Fruit fly (Drosophila melanogaster): ENCODE results near the gene CG12516.

CG12516 gene

DNA sequence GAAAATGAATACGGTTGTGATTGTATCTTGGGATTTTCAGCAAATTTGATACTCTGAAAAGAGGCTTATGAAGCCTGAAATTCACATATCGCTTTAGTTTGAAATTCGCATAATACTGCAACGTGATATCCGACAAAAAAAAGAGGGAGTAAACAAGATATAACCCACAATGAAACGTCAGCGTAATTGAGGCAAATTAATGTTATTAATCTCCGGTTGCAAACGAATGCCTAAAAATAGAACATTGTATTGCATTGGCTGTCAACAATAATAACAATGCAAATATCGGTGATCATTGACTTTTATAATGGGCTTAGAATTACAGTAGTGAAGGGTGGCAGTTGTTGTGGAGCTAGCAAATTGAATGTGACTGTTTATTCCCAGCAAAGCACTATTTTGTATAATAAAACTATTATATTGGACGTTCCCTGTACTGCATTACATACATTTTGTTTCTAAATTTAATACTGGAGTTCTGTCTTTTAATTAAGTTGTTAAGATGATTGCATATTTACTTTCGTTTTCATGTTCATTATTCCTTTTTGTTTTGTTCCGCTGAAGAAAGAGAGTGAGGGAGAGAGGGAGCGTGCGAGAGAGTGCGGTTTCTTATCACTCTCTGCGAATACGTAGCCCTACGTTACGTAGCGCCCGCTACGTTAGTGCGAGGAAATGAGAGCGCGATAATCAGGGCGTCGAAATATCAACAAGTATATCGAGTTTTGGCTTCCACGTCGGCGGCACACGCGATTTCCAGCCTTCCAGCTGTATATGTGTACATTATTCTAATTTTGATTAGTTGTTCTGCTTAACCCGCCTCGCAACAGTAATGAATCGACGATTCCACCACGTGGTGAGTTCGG, 26.1 kb upstream of the CG12516 start:
- TF ChIP-seq EcR (GFP tag; optimal IDR thresholded peaks at IDR 0.05) (no peak), usp (GFP tag; optimal IDR thresholded peaks at IDR 0.05) (no peak), pan (optimal IDR thresholded peaks at IDR 0.05) (no peak), Dll (optimal IDR thresholded peaks at IDR 0.05) (no peak), CG8478 (optimal IDR thresholded peaks at IDR 0.05) (no peak), psq (optimal IDR thresholded peaks at IDR 0.05) (no peak)

DNA sequence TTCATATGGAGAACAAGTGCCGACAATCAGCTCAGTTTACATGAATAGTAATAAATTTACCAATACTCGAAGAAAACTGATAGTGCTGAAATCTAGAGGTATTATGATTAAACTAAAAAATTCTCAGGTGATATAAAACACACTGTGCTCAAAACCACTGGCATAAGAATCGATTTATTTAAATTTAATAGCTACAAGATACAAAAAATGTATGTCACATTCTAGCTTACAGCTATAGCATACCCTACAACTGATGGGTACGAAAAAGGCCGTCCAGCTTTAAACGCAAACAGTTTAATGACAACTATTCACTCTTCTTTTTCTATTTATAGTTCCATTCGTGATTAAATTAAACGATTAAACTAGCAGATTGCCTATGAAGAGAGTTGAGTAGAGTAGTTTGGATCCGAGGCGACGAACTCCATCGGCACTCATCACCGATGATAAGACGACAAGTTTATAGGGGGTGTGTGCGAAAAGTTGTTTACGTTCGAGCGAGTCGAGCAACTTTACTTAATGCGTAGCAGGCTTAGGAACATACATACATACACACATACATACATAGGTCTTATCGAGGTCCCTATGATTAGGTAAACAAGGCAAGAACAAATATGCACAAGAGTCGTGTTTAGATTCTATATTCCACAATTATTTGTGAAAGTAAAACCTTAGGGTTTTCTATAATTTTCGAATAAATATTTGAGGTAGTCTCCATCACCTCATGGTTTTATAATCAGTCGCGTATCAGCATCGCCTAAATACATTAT, 24.6 kb upstream of the CG12516 start:
- TF ChIP-seq psq (optimal IDR thresholded peaks at IDR 0.05) (no peak), CG8478 (optimal IDR thresholded peaks at IDR 0.05) (no peak), EcR (GFP tag; optimal IDR thresholded peaks at IDR 0.05) (no peak), usp (GFP tag; optimal IDR thresholded peaks at IDR 0.05) (no peak), pan (optimal IDR thresholded peaks at IDR 0.05) (no peak), Dll (optimal IDR thresholded peaks at IDR 0.05) (no peak)

DNA sequence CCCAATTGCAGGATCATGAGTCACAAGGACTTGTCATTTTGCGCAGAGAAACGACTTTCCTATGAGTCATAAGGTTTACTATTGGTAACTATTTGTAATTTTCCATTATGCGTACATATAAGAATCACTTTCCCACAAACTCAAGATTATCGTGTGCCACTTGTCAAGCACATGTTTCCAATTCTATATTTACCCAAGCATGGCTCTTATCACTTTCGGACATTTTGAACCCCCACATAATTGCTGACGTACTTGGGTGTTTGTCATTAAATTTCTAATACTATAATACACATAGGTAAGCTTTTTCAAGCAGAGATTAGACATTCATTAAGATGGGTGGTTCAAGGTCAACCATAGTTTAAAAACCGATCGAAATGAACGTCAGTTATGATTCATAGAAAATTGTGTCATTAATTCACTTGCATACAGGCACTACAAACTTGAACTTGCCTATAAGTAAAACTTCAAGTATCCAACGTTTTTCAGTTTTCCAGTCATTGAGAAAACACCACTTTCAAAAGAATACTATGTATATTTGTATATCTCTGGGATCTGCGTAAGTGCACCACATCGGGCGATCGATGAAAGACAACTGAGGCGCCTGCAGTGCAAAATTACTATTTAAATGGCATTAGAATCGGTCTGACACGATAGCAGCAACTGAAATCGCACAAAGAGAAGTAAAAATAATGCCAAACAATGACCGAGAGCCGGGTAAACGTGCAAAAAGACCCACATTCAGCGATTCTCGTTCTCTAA, 23.5 kb upstream of the CG12516 start:
- no peak for TF ChIP-seq usp (GFP tag; optimal IDR thresholded peaks at IDR 0.05)

DNA sequence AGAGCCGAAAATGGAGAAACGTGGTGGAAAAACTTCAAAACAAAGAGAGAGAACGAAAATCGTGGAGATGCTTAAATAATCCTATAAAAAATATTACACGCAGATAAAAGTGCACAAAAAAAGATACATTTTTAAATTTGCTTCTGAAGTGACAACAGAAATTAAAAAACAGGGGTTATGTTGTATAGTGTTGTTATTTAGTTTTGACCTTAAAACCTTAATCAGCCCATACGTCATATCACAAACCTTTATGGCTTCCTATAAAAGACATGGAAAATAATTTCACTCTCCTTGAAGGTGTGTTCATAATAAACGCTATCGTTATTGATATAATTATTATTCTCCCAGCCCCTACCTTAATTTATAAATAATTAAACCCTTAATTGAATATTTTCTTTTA, 22.7 kb upstream of the CG12516 start:
- no peak for TF ChIP-seq EcR (GFP tag; optimal IDR thresholded peaks at IDR 0.05)

DNA sequence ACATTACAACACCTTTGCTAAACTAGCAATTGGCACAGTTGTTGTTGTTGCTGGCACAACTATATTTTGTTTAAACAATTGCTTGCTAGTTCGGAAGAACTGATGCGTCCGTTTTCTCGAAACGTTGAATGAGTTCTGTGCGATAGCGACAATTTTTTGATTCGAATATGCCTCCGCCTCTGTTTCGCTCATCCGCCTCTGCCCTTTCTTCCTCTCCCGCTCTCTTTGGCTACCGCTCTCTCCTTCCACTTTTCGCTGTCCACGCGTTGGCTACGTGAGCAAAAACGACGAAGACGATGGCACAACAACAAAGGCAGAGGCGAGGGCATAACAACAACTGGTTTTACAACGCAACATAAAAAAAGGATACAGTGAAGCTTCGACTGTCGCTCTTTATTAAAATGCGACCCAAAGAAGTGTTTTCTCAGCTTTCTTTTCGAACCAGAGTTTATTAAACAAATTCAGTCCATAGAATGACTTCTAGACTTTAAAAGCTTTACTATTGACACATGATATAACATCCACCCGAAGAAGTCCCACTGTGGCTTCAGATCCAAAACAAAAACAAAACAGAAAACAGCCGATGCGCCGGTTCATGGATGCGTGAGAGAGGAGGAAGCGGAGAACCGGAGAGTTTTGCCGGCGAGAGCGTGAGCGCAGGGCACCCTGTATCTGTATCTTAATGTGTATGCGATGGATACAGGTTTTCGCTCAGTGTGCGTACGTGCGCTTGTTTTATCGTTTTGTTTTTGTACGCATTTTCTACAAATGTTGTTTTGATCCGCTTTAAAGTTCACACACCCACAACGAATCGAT, 22.0 kb upstream of the CG12516 start:
- TF ChIP-seq EcR (GFP tag; optimal IDR thresholded peaks at IDR 0.05) (no peak), psq (optimal IDR thresholded peaks at IDR 0.05) (no peak), CG8478 (optimal IDR thresholded peaks at IDR 0.05) (no peak), usp (GFP tag; optimal IDR thresholded peaks at IDR 0.05) (no peak), pan (optimal IDR thresholded peaks at IDR 0.05) (no peak), Dll (optimal IDR thresholded peaks at IDR 0.05) (no peak)

DNA sequence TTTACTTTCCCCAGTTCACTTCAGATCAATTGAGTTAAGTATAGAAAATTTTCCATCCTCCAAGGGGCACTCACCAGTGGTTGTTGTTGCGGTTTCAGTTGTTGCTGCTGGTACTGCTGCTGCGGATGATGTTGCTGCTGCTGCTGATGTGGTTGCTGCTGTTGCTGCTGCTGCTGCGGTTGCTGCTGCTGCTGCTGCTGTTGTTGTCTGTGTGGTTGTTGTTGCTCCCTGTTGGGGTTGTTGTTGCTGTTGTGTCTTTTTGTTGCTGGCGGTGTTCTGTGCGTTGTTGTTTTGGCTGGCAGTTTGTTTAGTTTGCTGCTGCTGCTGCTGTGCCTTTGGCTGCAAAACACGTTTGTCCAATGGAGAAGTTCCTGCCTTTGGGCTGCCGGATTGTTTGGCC, 21.0 kb upstream of the CG12516 start:
- TF ChIP-seq pan (optimal IDR thresholded peaks at IDR 0.05): no peak
- no peak for TF ChIP-seq usp (GFP tag; optimal IDR thresholded peaks at IDR 0.05)
- TF ChIP-seq CG8478 (optimal IDR thresholded peaks at IDR 0.05): no peak
- TF ChIP-seq psq (optimal IDR thresholded peaks at IDR 0.05): no peak
- no peak for TF ChIP-seq Dll (optimal IDR thresholded peaks at IDR 0.05)
- no peak for TF ChIP-seq EcR (GFP tag; optimal IDR thresholded peaks at IDR 0.05)

DNA sequence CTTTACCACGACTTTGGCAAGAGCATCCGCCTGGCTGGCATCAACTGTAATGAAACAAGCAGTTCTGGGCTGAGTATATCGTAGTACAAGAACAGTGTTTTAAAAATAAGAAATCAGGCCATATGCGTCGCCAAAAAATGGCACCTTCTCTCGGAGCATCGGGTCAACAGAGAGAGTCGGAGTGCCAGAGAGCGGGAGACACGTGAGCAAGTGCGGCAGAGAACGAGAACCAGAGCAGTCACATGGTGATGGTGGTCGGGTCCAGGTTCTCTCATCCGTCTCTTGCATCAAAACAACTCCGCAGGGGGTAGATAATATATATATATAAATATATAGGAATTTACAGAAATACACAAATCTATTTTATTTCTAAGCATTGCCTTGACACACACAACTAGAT, 20.4 kb upstream of the CG12516 start:
- TF ChIP-seq usp (GFP tag; optimal IDR thresholded peaks at IDR 0.05): no peak
- TF ChIP-seq psq (optimal IDR thresholded peaks at IDR 0.05): no peak
- no peak for TF ChIP-seq pan (optimal IDR thresholded peaks at IDR 0.05)
- no peak for TF ChIP-seq Dll (optimal IDR thresholded peaks at IDR 0.05)
- TF ChIP-seq EcR (GFP tag; optimal IDR thresholded peaks at IDR 0.05): no peak
- no peak for TF ChIP-seq CG8478 (optimal IDR thresholded peaks at IDR 0.05)

DNA sequence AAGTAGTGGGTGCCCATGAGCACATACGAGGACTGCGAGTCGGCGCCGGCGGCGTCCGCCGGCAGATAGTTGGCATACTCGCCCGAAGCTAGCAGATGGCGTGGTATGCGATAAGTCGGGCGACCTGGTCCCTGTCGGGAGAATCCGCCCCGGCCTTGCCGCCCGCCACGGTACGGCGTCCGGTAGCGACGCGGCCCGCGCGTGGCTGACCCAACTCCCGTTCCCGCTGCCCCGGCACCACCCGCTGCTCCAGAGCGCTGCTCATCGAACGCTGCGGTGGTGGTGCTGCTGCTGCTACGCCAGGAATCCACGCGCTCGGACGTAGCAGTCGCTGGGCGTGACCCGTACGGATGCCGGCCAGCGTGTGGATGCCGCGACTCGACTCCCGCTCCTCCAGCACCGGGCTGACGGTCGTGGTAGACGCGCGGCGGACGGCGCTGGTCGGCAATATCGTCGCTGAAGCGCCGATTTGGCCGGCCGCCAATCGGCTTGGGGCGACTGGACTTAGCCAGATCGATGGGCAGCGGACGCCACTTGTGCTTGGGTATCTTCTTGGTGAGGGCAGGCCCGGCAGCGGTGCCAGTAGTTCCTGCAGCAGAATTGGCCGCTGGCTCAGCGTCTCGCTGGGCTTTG, 19.4 kb upstream of the CG12516 start:
- TF ChIP-seq usp (GFP tag; optimal IDR thresholded peaks at IDR 0.05): no peak
- no peak for TF ChIP-seq psq (optimal IDR thresholded peaks at IDR 0.05)
- no peak for TF ChIP-seq pan (optimal IDR thresholded peaks at IDR 0.05)
- no peak for TF ChIP-seq Dll (optimal IDR thresholded peaks at IDR 0.05)
- no peak for TF ChIP-seq CG8478 (optimal IDR thresholded peaks at IDR 0.05)
- no peak for TF ChIP-seq EcR (GFP tag; optimal IDR thresholded peaks at IDR 0.05)

DNA sequence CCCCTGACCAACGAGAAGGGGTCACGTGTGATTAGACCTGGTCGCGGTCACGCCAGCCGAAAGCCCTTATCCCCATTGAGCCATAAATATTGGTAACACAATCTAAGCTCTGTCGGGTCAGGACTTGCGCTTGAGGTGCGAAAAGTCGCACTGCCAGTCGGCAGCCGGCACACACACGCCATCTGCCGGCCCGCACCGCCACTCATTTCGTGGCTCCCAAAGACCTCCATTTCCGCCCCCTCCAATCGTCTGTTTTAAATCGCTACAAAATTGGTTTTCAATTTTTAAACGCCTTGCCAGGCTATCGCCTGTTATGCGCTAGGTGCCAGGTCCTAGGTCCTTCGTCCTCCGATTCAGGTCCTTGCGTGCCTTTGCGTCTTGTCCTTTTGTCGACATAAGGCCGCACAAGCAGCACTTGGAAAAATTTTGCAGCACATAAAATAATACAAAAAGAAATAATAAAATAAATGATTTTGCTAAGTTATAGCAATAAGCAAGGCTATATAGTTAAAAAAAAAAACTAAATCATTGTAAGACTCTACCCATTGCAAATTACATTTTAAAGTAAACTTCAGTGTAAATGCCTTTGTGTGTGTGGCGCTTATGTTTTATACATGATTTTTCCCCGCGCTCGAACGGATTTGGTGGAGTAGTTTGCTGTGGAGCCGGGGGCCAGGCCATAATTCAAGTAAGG, 12.9 kb upstream of the CG12516 start:
- TF ChIP-seq Dll (optimal IDR thresholded peaks at IDR 0.05): no peak
- no peak for TF ChIP-seq pan (optimal IDR thresholded peaks at IDR 0.05)
- TF ChIP-seq usp (GFP tag; optimal IDR thresholded peaks at IDR 0.05): no peak
- TF ChIP-seq psq (optimal IDR thresholded peaks at IDR 0.05): no peak
- no peak for TF ChIP-seq CG8478 (optimal IDR thresholded peaks at IDR 0.05)
- no peak for TF ChIP-seq EcR (GFP tag; optimal IDR thresholded peaks at IDR 0.05)

DNA sequence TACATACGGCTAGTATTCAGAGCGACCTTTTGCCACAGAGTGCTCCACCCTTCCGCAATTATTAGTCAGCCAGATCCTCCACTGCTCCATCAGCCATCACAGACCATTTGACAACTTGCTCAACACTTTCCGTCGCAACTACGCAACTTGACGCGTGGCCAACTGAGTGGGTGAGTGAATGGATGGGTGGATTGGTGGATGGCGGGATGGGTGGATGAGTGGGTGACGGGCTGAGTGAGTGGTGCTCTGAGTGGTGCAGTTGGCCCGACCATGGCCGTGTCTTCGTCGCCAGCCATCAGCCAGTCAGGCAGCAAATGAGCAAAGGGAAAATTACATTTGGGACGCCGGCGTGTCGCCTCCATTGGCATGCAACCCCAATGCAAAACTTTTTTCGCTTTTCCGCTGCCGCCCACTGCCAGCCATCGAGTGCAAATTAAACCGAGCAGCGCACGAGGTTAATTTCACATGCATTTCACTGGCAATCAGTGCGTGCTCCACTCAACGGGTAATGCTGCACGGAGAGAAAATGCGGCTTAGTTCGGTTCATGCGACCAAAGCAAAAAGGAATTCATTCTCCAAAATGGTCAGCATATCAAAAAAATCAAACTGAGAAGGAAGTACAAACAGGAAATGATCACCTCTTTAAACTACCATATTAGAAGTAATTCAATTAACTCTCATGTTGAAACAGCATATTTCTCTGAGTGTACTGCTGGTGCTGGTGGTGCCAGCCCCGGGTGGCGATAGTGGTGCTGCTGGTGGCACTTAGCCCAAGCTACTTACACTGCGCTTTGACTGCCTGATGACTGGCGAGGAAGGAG, 3.7 kb upstream of the CG12516 start:
- TF ChIP-seq pan (optimal IDR thresholded peaks at IDR 0.05) (no peak), EcR (GFP tag; optimal IDR thresholded peaks at IDR 0.05) (no peak), psq (optimal IDR thresholded peaks at IDR 0.05) (no peak), Dll (optimal IDR thresholded peaks at IDR 0.05) (no peak), usp (GFP tag; optimal IDR thresholded peaks at IDR 0.05) (no peak), CG8478 (optimal IDR thresholded peaks at IDR 0.05) (no peak)

All from whole organism.